Worm (Caenorhabditis elegans) whole organism, young adult: ENCODE results near the gene scl-1.

ENCODE experiments used
- F23B12.7 ChIP-seq: sonication (generic microtip); optimal IDR thresholded peaks from 2 replicates; lab custom pipeline; 2017; ENCODE audit warnings: missing genetic modification characterization, mild to moderate bottlenecking, missing compliant biosample characterization, antibody characterized with exemption, moderate library complexity; ENCODE audit not compliant: insufficient read depth
- T26A5.8 ChIP-seq: sonication (generic microtip); optimal IDR thresholded peaks from 2 replicates; lab custom pipeline; 2016; ENCODE audit warnings: missing genetic modification characterization, missing compliant biosample characterization
- akir-1 ChIP-seq: fragments of 200-800 bp; sonication (Bioruptor generic); optimal IDR thresholded peaks from 2 replicates; lab custom pipeline; 2018; ENCODE audit warnings: mild to moderate bottlenecking, missing genetic modification characterization, moderate library complexity, missing compliant biosample characterization
- dox-1 ChIP-seq: fragments of 200-800 bp; sonication (Bioruptor generic); IDR thresholded peaks from 2 replicates; pipeline ENCODE4 v1.3.6; 2022; ENCODE audit warnings: missing genetic modification reagents, missing genetic modification characterization, missing compliant biosample characterization
- dpl-1 ChIP-seq: fragments of 150-350 bp; optimal IDR thresholded peaks from 2 replicates; lab custom pipeline; 2014; ENCODE audit warnings: missing biosample characterization, missing genetic modification reagents, missing genetic modification characterization
- ekl-4 ChIP-seq: fragments of 200-800 bp; sonication (Bioruptor generic); IDR thresholded peaks from 2 replicates; pipeline ENCODE4 v1.3.6; 2022; ENCODE audit warnings: missing genetic modification reagents, missing genetic modification characterization, missing compliant biosample characterization
- hsf-1 ChIP-seq: fragments of 200-800 bp; sonication (Bioruptor generic); IDR thresholded peaks from 2 replicates; pipeline ENCODE4 v1.3.6; 2022; ENCODE audit warnings: missing genetic modification reagents, missing genetic modification characterization, missing compliant biosample characterization
- lsl-1 ChIP-seq: fragments of 200-800 bp; sonication (Bioruptor generic); optimal IDR thresholded peaks from 2 replicates; lab custom pipeline; 2018; ENCODE audit warnings: mild to moderate bottlenecking, missing genetic modification characterization, moderate library complexity, missing compliant biosample characterization
- madf-3 ChIP-seq: fragments of 200-800 bp; sonication (Bioruptor generic); IDR thresholded peaks from 2 replicates; pipeline ENCODE4 v1.3.6; 2022; ENCODE audit warnings: missing genetic modification reagents, missing genetic modification characterization, missing compliant biosample characterization
- madf-8 ChIP-seq: fragments of 200-800 bp; sonication (Bioruptor generic); conservative IDR thresholded peaks from 2 replicates; pipeline ENCODE4 v1.3.6; 2022; ENCODE audit warnings: missing genetic modification reagents, missing genetic modification characterization, missing compliant biosample characterization
- nfya-2 ChIP-seq: fragments of 200-800 bp; sonication (Bioruptor generic); IDR thresholded peaks from 2 replicates; pipeline ENCODE4 v1.3.6; 2022; ENCODE audit warnings: missing genetic modification reagents, missing genetic modification characterization, missing compliant biosample characterization
- nhr-90 ChIP-seq: sonication (generic microtip); optimal IDR thresholded peaks from 2 replicates; lab custom pipeline; 2016; ENCODE audit warnings: missing genotype, mild to moderate bottlenecking, missing genetic modification characterization, missing compliant biosample characterization
- unc-62 ChIP-seq: fragments of 150-350 bp; optimal IDR thresholded peaks from 2 replicates; lab custom pipeline; 2014; ENCODE audit warnings: missing biosample characterization, missing genetic modification reagents, missing genetic modification characterization
- ztf-28 ChIP-seq: fragments of 200-800 bp; sonication (Bioruptor generic); IDR thresholded peaks from 2 replicates; pipeline ENCODE4 v1.3.6; 2022; ENCODE audit warnings: missing genetic modification reagents, missing genetic modification characterization, missing compliant biosample characterization

DNA sequence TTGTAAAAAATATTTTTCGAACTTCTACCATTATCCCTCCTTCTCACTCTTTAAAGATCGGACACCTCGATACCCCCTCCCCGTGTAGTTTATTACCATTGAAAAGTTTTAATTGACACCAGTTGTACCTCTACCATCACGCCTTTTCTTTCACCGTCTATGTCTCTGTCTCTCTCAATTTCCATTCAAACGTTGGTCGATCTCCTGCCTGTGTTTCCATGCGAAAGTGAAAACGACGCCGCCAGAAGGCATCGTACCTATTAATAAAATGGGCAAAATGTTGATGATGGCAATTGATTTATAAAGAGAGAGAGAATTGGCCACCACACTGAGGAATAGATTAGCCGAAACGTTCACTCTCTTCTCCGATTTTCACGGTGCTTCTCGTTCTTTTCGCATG, 42.9 kb upstream of the scl-1 start:
- no peak for TF ChIP-seq madf-8 (GFP tag; lab: Robert Waterston, UW)
- no peak for TF ChIP-seq ekl-4
- TF ChIP-seq nhr-90 (tag; lab: Kevin White, UChicago) = no peak
- TF ChIP-seq akir-1 (GFP tag; lab: Kevin White, UChicago) = no peak
- TF ChIP-seq madf-3 (GFP tag; lab: Robert Waterston, UW) = no peak
- TF ChIP-seq ztf-28 (GFP tag; lab: Robert Waterston, UW) = no peak
- TF ChIP-seq F23B12.7 (tag; lab: Kevin White, UChicago) = no peak
- no peak for TF ChIP-seq hsf-1 (GFP tag; lab: Robert Waterston, UW)
- no peak for TF ChIP-seq nfya-2
- no peak for TF ChIP-seq T26A5.8 (tag; lab: Kevin White, UChicago)
- TF ChIP-seq lsl-1 = no peak
- no peak for TF ChIP-seq dox-1 (GFP tag; lab: Robert Waterston, UW)
- no peak for TF ChIP-seq unc-62 (GFP tag; lab: Kevin White, UChicago)
- TF ChIP-seq dpl-1 = no peak
